Fruit fly (Drosophila melanogaster): ENCODE results near the gene Ilp5.

- no peak for TF ChIP-seq Ets98B (GFP tag; IDR thresholded peaks at IDR 0.05)
- TF ChIP-seq D1 (tag; optimal IDR thresholded peaks at IDR 0.05), result no peak
- no peak for TF ChIP-seq CG9948 (tag; optimal IDR thresholded peaks at IDR 0.05)
- TF ChIP-seq Pif1B (GFP tag; optimal IDR thresholded peaks at IDR 0.05), result no peak
- TF ChIP-seq CG4496 (GFP tag; IDR thresholded peaks at IDR 0.05), result no peak
- TF ChIP-seq CG17806 (tag; optimal IDR thresholded peaks at IDR 0.05), result no peak
Measured at dm6 chr3L:9832125-9832524, 8.4 kb upstream of the Ilp5 start.

Data from whole organism, pupa.